Worm (Caenorhabditis elegans): ENCODE results near the gene ceh-99.
"Not testable (repeated sequence)": the region's sequence is repeated elsewhere in the genome, so short reads cannot be mapped to it uniquely, and the experiment has no call there.

Gene ceh-99

ce11 chrII:12518809-12519344 is 904 bp upstream of the ceh-99 start, which contains the start of gene srh-70:
srh-70 (minus strand) TSS chrII:12518859.
- TF ChIP-seq ets-7 (tag; optimal IDR thresholded peaks at IDR 0.05) (no peak), hnd-1 (tag; optimal IDR thresholded peaks at IDR 0.05) (no peak), ama-1 (optimal IDR thresholded peaks at IDR 0.05) (no peak), sea-1 (GFP tag; conservative IDR thresholded peaks at IDR 0.05) (no peak), hmbx-1 (tag; optimal IDR thresholded peaks at IDR 0.05) (no peak), tra-4 (tag; optimal IDR thresholded peaks at IDR 0.05) (no peak), ceh-36 (tag; optimal IDR thresholded peaks at IDR 0.05) (no peak), F13C5.2 (tag; optimal IDR thresholded peaks at IDR 0.05) (no peak), flt-1 (GFP tag; IDR thresholded peaks at IDR 0.05) (no peak), pes-1 (GFP tag; IDR thresholded peaks at IDR 0.05) (no peak), scrt-1 (GFP tag; IDR thresholded peaks at IDR 0.05) (no peak), ceh-13 (GFP tag; optimal IDR thresholded peaks at IDR 0.05) (no peak), tbx-37 (GFP tag; conservative IDR thresholded peaks at IDR 0.05) (no peak), B0310.2 (tag; optimal IDR thresholded peaks at IDR 0.05) (no peak), aly-1 (tag; optimal IDR thresholded peaks at IDR 0.05) (no peak), hmg-4 (GFP tag; optimal IDR thresholded peaks at IDR 0.05) (no peak)

DNA sequence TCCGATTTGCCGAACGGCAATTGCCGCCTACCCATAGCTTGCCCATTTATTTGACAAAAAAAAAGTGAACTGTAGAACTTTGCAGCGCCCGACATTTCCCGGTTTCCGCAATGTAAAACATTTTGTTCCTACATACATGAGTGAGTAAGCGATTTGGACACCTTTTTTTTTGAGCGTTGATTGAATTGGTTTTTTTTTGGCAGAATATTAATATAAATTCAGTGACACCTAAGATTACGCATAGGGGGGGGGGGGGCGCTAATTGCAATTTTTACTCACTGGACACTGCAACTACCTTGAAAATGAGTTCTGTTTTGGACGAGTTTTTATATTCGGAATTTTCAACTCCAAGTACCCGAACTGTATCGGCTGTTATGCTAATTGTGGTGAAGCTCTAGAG is 5.7 kb downstream of the ceh-99 start, which contains the start of gene srx-118:
Gene srx-118, plus strand, starts transcription at position 301 of the 400 bp plus-strand sequence.
- no peak for TF ChIP-seq tbx-37 (GFP tag; conservative IDR thresholded peaks at IDR 0.05)
- no peak for TF ChIP-seq tra-4 (tag; optimal IDR thresholded peaks at IDR 0.05)
- TF ChIP-seq ama-1 (optimal IDR thresholded peaks at IDR 0.05), result no peak
- TF ChIP-seq hnd-1 (tag; optimal IDR thresholded peaks at IDR 0.05), result no peak
- no peak for TF ChIP-seq ceh-36 (tag; optimal IDR thresholded peaks at IDR 0.05)
- no peak for TF ChIP-seq tbx-11 (GFP tag; IDR thresholded peaks at IDR 0.05)
- no peak for TF ChIP-seq F13C5.2 (tag; optimal IDR thresholded peaks at IDR 0.05)
- no peak for TF ChIP-seq flt-1 (GFP tag; IDR thresholded peaks at IDR 0.05)
- no peak for TF ChIP-seq aly-1 (tag; optimal IDR thresholded peaks at IDR 0.05)
- TF ChIP-seq pes-1 (GFP tag; IDR thresholded peaks at IDR 0.05), result no peak
- no peak for TF ChIP-seq hmbx-1 (tag; optimal IDR thresholded peaks at IDR 0.05)
- TF ChIP-seq ceh-13 (GFP tag; optimal IDR thresholded peaks at IDR 0.05), result no peak
- TF ChIP-seq hmg-4 (GFP tag; optimal IDR thresholded peaks at IDR 0.05), result no peak
- no peak for TF ChIP-seq scrt-1 (GFP tag; IDR thresholded peaks at IDR 0.05)
- TF ChIP-seq ets-7 (tag; optimal IDR thresholded peaks at IDR 0.05), result no peak
- no peak for TF ChIP-seq B0310.2 (tag; optimal IDR thresholded peaks at IDR 0.05)
- TF ChIP-seq sea-1 (GFP tag; conservative IDR thresholded peaks at IDR 0.05), result no peak

DNA sequence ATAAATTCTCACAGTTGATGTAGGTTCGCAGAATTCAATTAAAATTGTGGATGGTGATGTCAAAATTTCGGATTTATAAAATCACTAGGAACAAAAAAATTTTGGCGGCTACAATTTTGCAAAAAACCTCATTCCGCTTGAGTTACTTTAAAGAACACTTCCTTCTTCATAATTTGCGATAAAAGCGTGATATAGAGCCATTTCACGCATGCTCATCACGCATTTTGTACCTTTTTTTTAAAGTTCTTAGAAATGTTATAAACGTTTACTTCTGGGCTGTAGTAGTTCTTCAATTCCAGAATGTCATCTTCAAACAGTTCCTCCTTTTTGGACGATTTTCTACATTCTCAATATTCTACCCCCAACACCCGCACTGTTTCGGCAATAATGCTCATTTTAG is 8.2 kb downstream of the ceh-99 start, which contains the start of gene srx-119:
Gene srx-119, plus strand, starts transcription at position 301 of the 400 bp plus-strand sequence.
- TF ChIP-seq ceh-36 (tag; optimal IDR thresholded peaks at IDR 0.05), result no peak
- TF ChIP-seq hmg-4 (GFP tag; optimal IDR thresholded peaks at IDR 0.05), result no peak
- no peak for TF ChIP-seq hnd-1 (tag; optimal IDR thresholded peaks at IDR 0.05)
- TF ChIP-seq B0310.2 (tag; optimal IDR thresholded peaks at IDR 0.05), result no peak
- no peak for TF ChIP-seq tra-4 (tag; optimal IDR thresholded peaks at IDR 0.05)
- no peak for TF ChIP-seq pes-1 (GFP tag; IDR thresholded peaks at IDR 0.05)
- no peak for TF ChIP-seq tbx-37 (GFP tag; conservative IDR thresholded peaks at IDR 0.05)
- TF ChIP-seq tbx-11 (GFP tag; IDR thresholded peaks at IDR 0.05), result no peak
- no peak for TF ChIP-seq F13C5.2 (tag; optimal IDR thresholded peaks at IDR 0.05)
- TF ChIP-seq scrt-1 (GFP tag; IDR thresholded peaks at IDR 0.05), result no peak
- no peak for TF ChIP-seq ama-1 (optimal IDR thresholded peaks at IDR 0.05)
- no peak for TF ChIP-seq ets-7 (tag; optimal IDR thresholded peaks at IDR 0.05)
- no peak for TF ChIP-seq ceh-13 (GFP tag; optimal IDR thresholded peaks at IDR 0.05)
- no peak for TF ChIP-seq aly-1 (tag; optimal IDR thresholded peaks at IDR 0.05)
- no peak for TF ChIP-seq flt-1 (GFP tag; IDR thresholded peaks at IDR 0.05)
- TF ChIP-seq sea-1 (GFP tag; conservative IDR thresholded peaks at IDR 0.05), result no peak
- no peak for TF ChIP-seq hmbx-1 (tag; optimal IDR thresholded peaks at IDR 0.05)

DNA sequence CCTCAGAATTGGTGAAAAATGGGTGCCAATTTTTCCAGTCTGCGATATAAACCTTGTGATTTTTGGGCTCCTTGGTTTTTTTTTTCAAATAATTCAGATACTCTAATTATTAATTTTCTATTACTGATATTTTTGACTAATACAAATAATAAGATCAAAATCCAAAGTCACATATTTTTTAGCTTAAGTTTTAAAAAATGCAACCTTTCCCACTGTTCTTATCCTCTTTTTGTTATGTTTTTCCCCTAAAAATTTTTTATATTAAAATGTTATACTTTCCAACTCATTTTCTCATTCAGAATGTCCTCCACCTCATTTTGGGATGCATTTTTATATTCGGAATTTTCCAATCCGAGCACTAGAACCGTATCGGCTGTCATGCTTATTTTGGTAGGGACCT is 11.2 kb downstream of the ceh-99 start, which contains the start of gene srx-120:
Gene srx-120, plus strand, starts transcription at position 301 of the 400 bp plus-strand sequence.
- TF ChIP-seq hmbx-1 (tag; optimal IDR thresholded peaks at IDR 0.05) (no peak), ceh-13 (GFP tag; optimal IDR thresholded peaks at IDR 0.05) (no peak), flt-1 (GFP tag; IDR thresholded peaks at IDR 0.05) (no peak), aly-1 (tag; optimal IDR thresholded peaks at IDR 0.05) (no peak), scrt-1 (GFP tag; IDR thresholded peaks at IDR 0.05) (no peak), ceh-36 (tag; optimal IDR thresholded peaks at IDR 0.05) (no peak), hnd-1 (tag; optimal IDR thresholded peaks at IDR 0.05) (no peak), pes-1 (GFP tag; IDR thresholded peaks at IDR 0.05) (no peak)

DNA sequence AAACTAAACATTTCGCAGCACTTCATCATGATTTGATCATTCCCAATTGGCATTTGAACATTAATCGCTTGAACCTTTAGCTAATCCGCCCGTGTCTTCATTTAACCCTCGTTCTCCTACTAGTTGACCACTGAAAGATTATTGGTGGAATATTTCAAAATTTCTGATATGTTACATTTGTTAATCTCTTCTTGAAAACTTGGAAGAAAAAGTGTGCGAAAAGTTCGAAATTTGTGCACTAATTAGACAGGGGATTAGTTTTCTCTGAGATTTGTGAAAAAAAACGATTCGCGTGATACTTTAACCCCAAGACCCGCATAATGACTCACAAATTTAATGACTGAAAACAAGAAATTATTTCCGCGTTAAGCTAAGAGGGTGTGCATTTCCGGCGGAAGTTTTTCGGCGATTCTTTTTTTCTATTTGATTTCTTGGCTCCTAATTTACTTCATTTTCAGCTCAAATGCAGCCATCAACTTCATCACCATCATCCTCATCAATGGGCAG is 15.6 kb downstream of the ceh-99 start, which contains the start of gene nimk-1:
Gene nimk-1, plus strand, starts transcription at position 457 of the 507 bp plus-strand sequence.
- TF ChIP-seq ceh-36 (tag; optimal IDR thresholded peaks at IDR 0.05) (peak; percentile 59), hnd-1 (tag; optimal IDR thresholded peaks at IDR 0.05) (no peak)

DNA sequence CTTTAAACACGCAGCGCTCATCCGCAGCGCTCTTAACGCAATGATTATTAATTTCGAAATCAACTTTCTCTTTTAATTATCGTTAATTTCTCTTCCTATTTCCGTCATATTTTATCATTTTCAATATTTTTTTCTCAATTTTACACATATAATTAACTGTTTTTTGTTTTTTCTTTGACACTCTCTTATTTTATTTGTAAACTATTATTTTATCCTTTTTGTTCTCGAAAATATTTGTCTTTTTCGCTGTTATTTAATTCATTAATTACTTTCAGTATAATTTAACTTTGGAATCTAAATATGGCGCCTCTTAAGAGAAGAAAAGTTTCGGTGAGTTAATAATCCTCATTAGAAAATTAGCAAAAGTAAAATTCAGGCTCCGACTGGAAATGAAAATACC is 16.4 kb downstream of the ceh-99 start, which contains the start of gene F49C5.3:
Gene F49C5.3, plus strand, starts transcription at position 301 of the 400 bp plus-strand sequence.
- not testable (repeated sequence) for TF ChIP-seq tra-4 (tag; optimal IDR thresholded peaks at IDR 0.05); sea-1 (GFP tag; conservative IDR thresholded peaks at IDR 0.05); tbx-37 (GFP tag; conservative IDR thresholded peaks at IDR 0.05)

DNA sequence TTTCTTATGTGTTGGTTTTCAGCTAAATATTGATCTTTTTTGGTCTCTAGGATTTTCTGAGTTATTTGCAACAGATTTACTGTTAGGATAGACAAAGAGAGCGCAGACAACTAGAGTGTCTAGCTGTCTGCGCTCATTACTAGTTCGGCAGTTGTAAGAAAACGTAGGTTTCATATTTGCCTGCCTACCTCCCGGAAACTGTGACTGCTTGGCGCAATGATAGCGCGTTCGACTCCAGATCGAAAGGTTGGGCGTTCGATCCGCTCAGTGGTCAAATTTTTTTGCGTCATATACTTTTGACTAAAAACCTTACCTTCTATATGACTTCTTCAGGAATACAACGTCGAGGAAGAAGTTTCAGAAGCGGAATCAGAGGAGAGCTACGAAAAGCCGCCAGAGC is 19.6 kb downstream of the ceh-99 start:
- TF ChIP-seq ceh-13 (GFP tag; optimal IDR thresholded peaks at IDR 0.05), result no peak
- no peak for TF ChIP-seq hmg-4 (GFP tag; optimal IDR thresholded peaks at IDR 0.05)
- TF ChIP-seq hmbx-1 (tag; optimal IDR thresholded peaks at IDR 0.05), result no peak
- TF ChIP-seq B0310.2 (tag; optimal IDR thresholded peaks at IDR 0.05), result no peak
- no peak for TF ChIP-seq tbx-37 (GFP tag; conservative IDR thresholded peaks at IDR 0.05)
- TF ChIP-seq sea-1 (GFP tag; conservative IDR thresholded peaks at IDR 0.05), result no peak
- TF ChIP-seq scrt-1 (GFP tag; IDR thresholded peaks at IDR 0.05), result no peak
- TF ChIP-seq F13C5.2 (tag; optimal IDR thresholded peaks at IDR 0.05), result no peak

Measured in whole organism, early embryonic.